Fruit fly (Drosophila melanogaster) whole organism, embryonic: ENCODE data around the gene Ac3.

Experiments used
- Ada2b ChIP-seq: fragments of 200-800 bp; sonication (Bioruptor generic); IDR thresholded peaks from 2 replicates; pipeline ENCODE4 v1.3.6; 2022; ENCODE audit warnings: missing biosample characterization, missing genetic modification characterization
- CG1024 ChIP-seq: fragments of 200-800 bp; sonication (Bioruptor generic); IDR thresholded peaks from 2 replicates; pipeline ENCODE4 v1.3.6; 2022; ENCODE audit warnings: missing biosample characterization, missing genetic modification characterization
- CG10654 ChIP-seq: fragments of 200-800 bp; sonication (Bioruptor generic); optimal IDR thresholded peaks from 2 replicates; lab custom pipeline; 2016; ENCODE audit warnings: missing biosample characterization, missing genetic modification characterization
- CG10959 ChIP-seq: fragments of 200-800 bp; sonication (Bioruptor generic); IDR thresholded peaks from 2 replicates; pipeline ENCODE4 v1.3.6; 2022; ENCODE audit warnings: missing biosample characterization, missing genetic modification characterization
- CG11247 ChIP-seq: fragments of 200-800 bp; sonication (Bioruptor generic); IDR thresholded peaks from 2 replicates; pipeline ENCODE4 v1.3.6; 2022; ENCODE audit warnings: missing biosample characterization, missing genetic modification characterization
- CG11456 ChIP-seq: fragments of 200-800 bp; sonication (Bioruptor generic); IDR thresholded peaks from 3 replicates; pipeline ENCODE4 v1.3.6; 2022; ENCODE audit warnings: missing biosample characterization, missing genetic modification characterization
- CG12236 ChIP-seq: fragments of 200-800 bp; sonication (Bioruptor generic); optimal IDR thresholded peaks from 2 replicates; lab custom pipeline; 2016; ENCODE audit warnings: missing biosample characterization, missing genetic modification characterization
- CG12744 ChIP-seq: fragments of 200-800 bp; sonication (Bioruptor generic); optimal IDR thresholded peaks from 2 replicates; lab custom pipeline; 2016; ENCODE audit warnings: missing biosample characterization, missing genetic modification characterization
- CG14441 ChIP-seq: fragments of 200-800 bp; sonication (Bioruptor generic); IDR thresholded peaks from 2 replicates; pipeline ENCODE4 v1.3.6; 2022; ENCODE audit warnings: missing biosample characterization, missing genetic modification characterization
- CG15011 ChIP-seq: fragments of 200-800 bp; sonication (Bioruptor generic); optimal IDR thresholded peaks from 3 replicates; lab custom pipeline; 2018; ENCODE audit warnings: missing biosample characterization, mild to moderate bottlenecking, missing genetic modification characterization
- CG15514 ChIP-seq: fragments of 200-800 bp; sonication (Bioruptor generic); optimal IDR thresholded peaks from 3 replicates; lab custom pipeline; 2017; ENCODE audit warnings: missing biosample characterization, missing genetic modification characterization, mild to moderate bottlenecking, moderate library complexity, missing genetic modification reagents
- CG17186 ChIP-seq: fragments of 200-800 bp; sonication (Bioruptor generic); optimal IDR thresholded peaks from 3 replicates; lab custom pipeline; 2017; ENCODE audit warnings: missing biosample characterization, missing genetic modification reagents, missing genetic modification characterization
- CG17359 ChIP-seq: fragments of 200-800 bp; sonication (Bioruptor generic); optimal IDR thresholded peaks from 3 replicates; lab custom pipeline; 2018; ENCODE audit warnings: missing biosample characterization, mild to moderate bottlenecking, missing genetic modification characterization, moderate library complexity
- CG18011 ChIP-seq: fragments of 200-800 bp; sonication (Bioruptor generic); optimal IDR thresholded peaks from 2 replicates; lab custom pipeline; 2017; ENCODE audit warnings: missing biosample characterization, missing genetic modification characterization, mild to moderate bottlenecking, moderate library complexity, missing genotype
- CG31224 ChIP-seq: fragments of 200-800 bp; sonication (Bioruptor generic); IDR thresholded peaks from 2 replicates; pipeline ENCODE4 v1.3.6; 2022; ENCODE audit warnings: missing biosample characterization, missing genetic modification characterization
- CG4854 ChIP-seq: fragments of 200-800 bp; sonication (Bioruptor generic); optimal IDR thresholded peaks from 2 replicates; lab custom pipeline; 2016; ENCODE audit warnings: missing biosample characterization, missing genetic modification characterization, inconsistent platforms
- CG7786 ChIP-seq: fragments of 200-800 bp; sonication (Bioruptor generic); optimal IDR thresholded peaks from 2 replicates; lab custom pipeline; 2016; ENCODE audit warnings: missing biosample characterization, missing genetic modification characterization
- CG8924 ChIP-seq: fragments of 200-800 bp; optimal IDR thresholded peaks from 3 replicates; lab custom pipeline; 2019; ENCODE audit warnings: missing biosample characterization, mild to moderate bottlenecking, missing genetic modification characterization, moderate library complexity
- Camta ChIP-seq: fragments of 200-800 bp; sonication (Bioruptor generic); optimal IDR thresholded peaks from 2 replicates; lab custom pipeline; 2016; ENCODE audit warnings: missing biosample characterization, missing genetic modification characterization
- CkIIα-i1 ChIP-seq: fragments of 200-800 bp; sonication (Bioruptor generic); IDR thresholded peaks from 2 replicates; pipeline ENCODE4 v1.3.6; 2022; ENCODE audit warnings: missing biosample characterization, missing genetic modification characterization
- CoRest ChIP-seq: fragments of 200-800 bp; sonication (Bioruptor generic); optimal IDR thresholded peaks from 3 replicates; lab custom pipeline; 2018; ENCODE audit warnings: missing biosample characterization, mild to moderate bottlenecking, missing genetic modification characterization, moderate library complexity
- Doc2 ChIP-seq: fragments of 200-800 bp; sonication (Bioruptor generic); IDR thresholded peaks from 2 replicates; pipeline ENCODE4 v1.3.6; 2022; ENCODE audit warnings: missing biosample characterization, missing genetic modification characterization
- Doc3 ChIP-seq: fragments of 200-800 bp; sonication (Bioruptor generic); IDR thresholded peaks from 3 replicates; pipeline ENCODE4 v1.3.6; 2022; ENCODE audit warnings: missing biosample characterization, missing genetic modification characterization; ENCODE audit not compliant: partially characterized antibody
- Hr39 ChIP-seq: fragments of >200 bp; optimal IDR thresholded peaks from 2 replicates; lab custom pipeline; 2017
- Opbp ChIP-seq: fragments of 200-800 bp; sonication (Bioruptor generic); IDR thresholded peaks from 3 replicates; pipeline ENCODE4 v1.3.6; 2022; ENCODE audit warnings: missing biosample characterization, missing genetic modification characterization; ENCODE audit not compliant: partially characterized antibody
- Optix ChIP-seq: fragments of 200-800 bp; sonication (Bioruptor generic); IDR thresholded peaks from 3 replicates; pipeline ENCODE4 v1.3.6; 2022; ENCODE audit warnings: missing biosample characterization, missing genetic modification characterization
- PHDP ChIP-seq: fragments of 200-800 bp; sonication (Bioruptor generic); optimal IDR thresholded peaks from 3 replicates; lab custom pipeline; 2018; ENCODE audit warnings: missing biosample characterization, mild to moderate bottlenecking, missing genetic modification characterization, moderate library complexity
- Xbp1 ChIP-seq: fragments of 200-800 bp; sonication (Bioruptor generic); optimal IDR thresholded peaks from 3 replicates; lab custom pipeline; 2016; ENCODE audit warnings: missing biosample characterization, mild to moderate bottlenecking, missing genetic modification characterization
- ac ChIP-seq: fragments of 200-800 bp; sonication (Bioruptor generic); optimal IDR thresholded peaks from 3 replicates; lab custom pipeline; 2017; ENCODE audit warnings: missing biosample characterization, mild to moderate bottlenecking, missing genetic modification characterization
- amos ChIP-seq: fragments of 200-800 bp; sonication (Bioruptor generic); IDR thresholded peaks from 2 replicates; pipeline ENCODE4 v1.3.6; 2022; ENCODE audit warnings: missing biosample characterization, missing genetic modification characterization; ENCODE audit not compliant: partially characterized antibody
- ci ChIP-seq: fragments of 200-800 bp; sonication (Bioruptor generic); IDR thresholded peaks from 3 replicates; pipeline ENCODE4 v1.3.6; 2022; ENCODE audit warnings: missing biosample characterization, missing genetic modification characterization
- dm ChIP-seq: fragments of 200-800 bp; sonication (Bioruptor generic); optimal IDR thresholded peaks from 3 replicates; lab custom pipeline; 2016; ENCODE audit warnings: missing biosample characterization, missing genetic modification characterization
- exex ChIP-seq: fragments of 200-800 bp; sonication (Bioruptor generic); optimal IDR thresholded peaks from 4 replicates; lab custom pipeline; 2018; ENCODE audit warnings: missing biosample characterization, mild to moderate bottlenecking, missing genetic modification characterization, moderate library complexity
- fd102C ChIP-seq: fragments of 200-800 bp; sonication (Bioruptor generic); optimal IDR thresholded peaks from 2 replicates; lab custom pipeline; 2018; ENCODE audit warnings: missing biosample characterization, mild to moderate bottlenecking, missing genetic modification characterization, moderate library complexity
- fd3F ChIP-seq: fragments of 200-800 bp; sonication (Bioruptor generic); optimal IDR thresholded peaks from 2 replicates; lab custom pipeline; 2018; ENCODE audit warnings: missing biosample characterization, mild to moderate bottlenecking, missing genetic modification characterization, moderate library complexity
- fu2 ChIP-seq: fragments of 200-800 bp; sonication (Bioruptor generic); optimal IDR thresholded peaks from 2 replicates; lab custom pipeline; 2016; ENCODE audit warnings: missing biosample characterization, missing genetic modification characterization
- gsb ChIP-seq: fragments of 200-800 bp; sonication (Bioruptor generic); IDR thresholded peaks from 2 replicates; pipeline ENCODE4 v1.3.6; 2022; ENCODE audit warnings: missing biosample characterization, missing genetic modification characterization
- h ChIP-seq: fragments of >200 bp; optimal IDR thresholded peaks from 2 replicates; lab custom pipeline; 2017
- hbn ChIP-seq: fragments of 200-800 bp; sonication (Bioruptor generic); IDR thresholded peaks from 2 replicates; pipeline ENCODE4 v1.3.6; 2022; ENCODE audit warnings: missing biosample characterization, missing genetic modification characterization; ENCODE audit not compliant: partially characterized antibody
- hth ChIP-seq: fragments of >200 bp; optimal IDR thresholded peaks from 2 replicates; lab custom pipeline; 2017; ENCODE audit warnings: inconsistent platforms
- lola ChIP-seq, 3 experiments: fragments of >200 bp in 2 of 3; fragments of 200-800 bp in 1 of 3; sonication (Bioruptor generic) in 1 of 3; optimal IDR thresholded peaks; 2 replicates each; lab custom pipeline; 2017 to 2019; ENCODE audit warnings: missing biosample characterization in 3 of 3, missing genetic modification characterization in 3 of 3, mild to moderate bottlenecking in 1 of 3, moderate library complexity in 1 of 3
- org-1 ChIP-seq: fragments of 200-800 bp; sonication (Bioruptor generic); optimal IDR thresholded peaks from 2 replicates; lab custom pipeline; 2017; ENCODE audit warnings: missing biosample characterization, missing genetic modification characterization
- otp ChIP-seq: fragments of 200-800 bp; sonication (Bioruptor generic); IDR thresholded peaks from 3 replicates; pipeline ENCODE4, ENCODE4 v1.3.6; 2022; ENCODE audit warnings: missing biosample characterization, missing genetic modification characterization
- p53 ChIP-seq: fragments of 200-800 bp; sonication (Bioruptor generic); optimal IDR thresholded peaks from 2 replicates; lab custom pipeline; 2016; ENCODE audit warnings: missing biosample characterization, missing genetic modification characterization
- peb ChIP-seq: fragments of 200-800 bp; sonication (Bioruptor generic); IDR thresholded peaks from 2 replicates; pipeline ENCODE4 v1.3.6; 2022; ENCODE audit warnings: missing biosample characterization, missing genetic modification characterization
- sob ChIP-seq: fragments of 200-800 bp; sonication (Bioruptor generic); IDR thresholded peaks from 2 replicates; pipeline ENCODE4 v1.3.6; 2022; ENCODE audit warnings: missing biosample characterization, missing genetic modification characterization
- tio ChIP-seq: fragments of 200-800 bp; sonication (Bioruptor generic); optimal IDR thresholded peaks from 2 replicates; lab custom pipeline; 2017; ENCODE audit warnings: missing biosample characterization, missing genetic modification characterization, inconsistent platforms
- vnd ChIP-seq: fragments of 200-800 bp; sonication (Bioruptor generic); IDR thresholded peaks from 3 replicates; pipeline ENCODE4 v1.3.6; 2022; ENCODE audit warnings: missing biosample characterization, missing genetic modification characterization; ENCODE audit not compliant: partially characterized antibody

Ac3 gene

dm6 chr2L:21681322-21682268 is 49.2 kb downstream of the Ac3 start, which contains the start of gene eEF2 (continued):
- peak; percentile 59 for TF ChIP-seq CoRest
- no peak for TF ChIP-seq h (lab: Kevin White, UChicago)
- TF ChIP-seq CG11247 (GFP tag; lab: Robert Waterston, UW), result no peak; the same call in 1 of the 2 replicates
- peak; percentile 44; the same call in 1 of the 2 replicates for TF ChIP-seq Ada2b (GFP tag; lab: Robert Waterston, UW)
- peak; percentile 97 for TF ChIP-seq Opbp
- peak; percentile 65 for TF ChIP-seq CG10654
- peak; percentile 83 for TF ChIP-seq PHDP (tag; lab: Kevin White, UChicago)
- TF ChIP-seq amos (GFP tag; lab: Robert Waterston, UW), result peak; percentile 97
- TF ChIP-seq CG8924 (tag; lab: Kevin White, UChicago), result peak; percentile 79
- TF ChIP-seq CG12744, result peak; percentile 68
- peak; percentile 73 for TF ChIP-seq Xbp1 (GFP tag; lab: Kevin White, UChicago)
- TF ChIP-seq ci (GFP tag; lab: Robert Waterston, UW), result peak; percentile 96
- TF ChIP-seq Hr39, result no peak
- peak; percentile 71 for TF ChIP-seq CG1024
- TF ChIP-seq hth, result no peak
- peak; percentile 72 for TF ChIP-seq CG17359
- peak; percentile 60 for TF ChIP-seq CG7786 (GFP tag; lab: Kevin White, UChicago)
- TF ChIP-seq org-1, result peak; percentile 63
- TF ChIP-seq sob (GFP tag; lab: Robert Waterston, UW), result peak; percentile 83; the same call in 1 of the 2 replicates
- TF ChIP-seq CG31224 (GFP tag; lab: Robert Waterston, UW), result peak; percentile 57
- TF ChIP-seq CkIIα-i1 (GFP tag; lab: Robert Waterston, UW), result no peak
- peak; percentile 58 for TF ChIP-seq exex (tag; lab: Kevin White, UChicago)
- TF ChIP-seq CG12236 (GFP tag; lab: Kevin White, UChicago), result peak; percentile 64
- peak; percentile 63 for TF ChIP-seq Camta (GFP tag; lab: Kevin White, UChicago)
- TF ChIP-seq tio, result no peak
- TF ChIP-seq Doc3 (GFP tag; lab: Robert Waterston, UW), result peak; percentile 81
- peak; percentile 78 for TF ChIP-seq hbn (GFP tag; lab: Robert Waterston, UW)
- peak; percentile 68 for TF ChIP-seq CG18011 (GFP tag; lab: Kevin White, UChicago)
- TF ChIP-seq dm (GFP tag; lab: Kevin White, UChicago), result peak; percentile 97
- TF ChIP-seq CG4854 (GFP tag; lab: Kevin White, UChicago), result peak; percentile 38
- TF ChIP-seq CG15514 (GFP tag; lab: Kevin White, UChicago), result peak; percentile 99
- TF ChIP-seq CG10959 (GFP tag; lab: Robert Waterston, UW), result peak; percentile 12; the same call in 1 of the 2 replicates
- TF ChIP-seq CG17186 (GFP tag; lab: Kevin White, UChicago), result peak; percentile 59
- TF ChIP-seq lola (GFP tag; optimal IDR thresholded peaks at IDR 0.05; lab: Kevin White, UChicago), result no peak
- peak; percentile 89 for TF ChIP-seq vnd
- TF ChIP-seq otp, result peak; percentile 73; the same call in 2 of the 3 replicates
- peak; percentile 56; the same call in 1 of the 2 replicates for TF ChIP-seq peb (GFP tag; lab: Robert Waterston, UW)
- TF ChIP-seq Optix, result no peak; the same call in 2 of the 3 replicates
- TF ChIP-seq ac (GFP tag; lab: Kevin White, UChicago), result peak; percentile 58
- peak; percentile 52 for TF ChIP-seq fd102C (GFP tag; lab: Kevin White, UChicago)
- TF ChIP-seq CG11456 (GFP tag; lab: Robert Waterston, UW), result peak; percentile 86
- peak; percentile 53 for TF ChIP-seq fu2
- no peak for TF ChIP-seq Doc2 (GFP tag; lab: Robert Waterston, UW)
- TF ChIP-seq fd3F, result peak; percentile 72
- no peak for TF ChIP-seq p53
- TF ChIP-seq CG14441, result no peak; the same call in 1 of the 2 replicates
- 0 out of 2 replicates have a peak, but pooled peaks have one; percentile 60 for TF ChIP-seq gsb (GFP tag; lab: Robert Waterston, UW)
- TF ChIP-seq CG15011, result peak; percentile 52
